Fruit fly (Drosophila melanogaster) Kc167 (cell line): Measurements from ENCODE around the gene CG7381.

Source experiments
- Myc ChIP-seq: fragments of >200 bp; optimal IDR thresholded peaks from 2 replicates; lab custom pipeline; 2017; ENCODE audit warnings: missing external identifiers
- Sin3A ChIP-seq: fragments of >200 bp; optimal IDR thresholded peaks from 2 replicates; lab custom pipeline; 2018; ENCODE audit warnings: missing external identifiers
- h ChIP-seq: fragments of >200 bp; optimal IDR thresholded peaks from 3 replicates; lab custom pipeline; 2018; ENCODE audit warnings: missing external identifiers
- insv ChIP-seq: fragments of >200 bp; optimal IDR thresholded peaks from 3 replicates; lab custom pipeline; 2018; ENCODE audit warnings: missing external identifiers
- psq ChIP-seq: fragments of >200 bp; optimal IDR thresholded peaks from 2 replicates; lab custom pipeline; 2017; ENCODE audit warnings: missing external identifiers
- ttk ChIP-seq: sonication (Bioruptor generic); optimal IDR thresholded peaks from 2 replicates; lab custom pipeline; 2017; ENCODE audit warnings: missing external identifiers

Gene CG7381

dm6 chr3R:12981334-12982166 is 4.3 kb upstream of the CG7381 start:
- TF ChIP-seq ttk (lab: Kevin White, UChicago) (no peak), psq (no peak), Myc (lab: Kevin White, UChicago) (no peak), Sin3A (lab: Kevin White, UChicago) (no peak), insv (lab: Kevin White, UChicago) (no peak), h (lab: Kevin White, UChicago) (no peak)

- TF ChIP-seq psq (no peak), Myc (lab: Kevin White, UChicago) (no peak), h (lab: Kevin White, UChicago) (no peak), Sin3A (lab: Kevin White, UChicago) (no peak), ttk (lab: Kevin White, UChicago) (no peak), insv (lab: Kevin White, UChicago) (no peak)
These were observed 3.5 kb upstream of the CG7381 start, which contains the start of gene Paip2 for dm6 chr3R:12980628-12981219. TSS of gene Paip2 (plus strand) at chr3R:12980792.

- TF ChIP-seq Sin3A (lab: Kevin White, UChicago) (no peak), insv (lab: Kevin White, UChicago) (no peak)
These were observed 2.0 kb downstream of the CG7381 start for dm6 chr3R:12975223-12975622.

- no peak for TF ChIP-seq psq
- no peak for TF ChIP-seq h (lab: Kevin White, UChicago)
- no peak for TF ChIP-seq insv (lab: Kevin White, UChicago)
- no peak for TF ChIP-seq ttk (lab: Kevin White, UChicago)
- TF ChIP-seq Myc (lab: Kevin White, UChicago) = no peak
- no peak for TF ChIP-seq Sin3A (lab: Kevin White, UChicago)
These were observed 2.8 kb downstream of the CG7381 start for dm6 chr3R:12974447-12974846.

- TF ChIP-seq Myc (lab: Kevin White, UChicago) (no peak), h (lab: Kevin White, UChicago) (no peak), ttk (lab: Kevin White, UChicago) (no peak), Sin3A (lab: Kevin White, UChicago) (no peak), psq (no peak), insv (lab: Kevin White, UChicago) (no peak)
These were observed 5.2 kb downstream of the CG7381 start for dm6 chr3R:12972106-12972505.

- TF ChIP-seq insv (lab: Kevin White, UChicago) (no peak), ttk (lab: Kevin White, UChicago) (no peak), psq (no peak), Myc (lab: Kevin White, UChicago) (no peak), Sin3A (lab: Kevin White, UChicago) (no peak), h (lab: Kevin White, UChicago) (no peak)
These were observed 9.7 kb downstream of the CG7381 start, which contains the start of the genes CG14384 and grsm for dm6 chr3R:12967612-12968011. TSS of gene CG14384 (minus strand) at chr3R:12967712. TSS of gene grsm (minus strand) at chr3R:12967712.

- TF ChIP-seq h (lab: Kevin White, UChicago) (no peak), Sin3A (lab: Kevin White, UChicago) (no peak), psq (no peak), Myc (lab: Kevin White, UChicago) (no peak), ttk (lab: Kevin White, UChicago) (no peak), insv (lab: Kevin White, UChicago) (no peak)
These were observed 13.2 kb downstream of the CG7381 start for dm6 chr3R:12964043-12964442.

- TF ChIP-seq insv (lab: Kevin White, UChicago) (no peak), Myc (lab: Kevin White, UChicago) (no peak), psq (no peak), ttk (lab: Kevin White, UChicago) (no peak), h (lab: Kevin White, UChicago) (no peak), Sin3A (lab: Kevin White, UChicago) (no peak)
These were observed 13.8 kb downstream of the CG7381 start, which contains the start of gene Cyp304a1 for dm6 chr3R:12963491-12963890. TSS of gene Cyp304a1 (plus strand) at chr3R:12963791.

- TF ChIP-seq Myc (lab: Kevin White, UChicago) (no peak), insv (lab: Kevin White, UChicago) (no peak), Sin3A (lab: Kevin White, UChicago) (no peak), psq (no peak), ttk (lab: Kevin White, UChicago) (no peak), h (lab: Kevin White, UChicago) (no peak)
These were observed 14.7 kb downstream of the CG7381 start for dm6 chr3R:12962612-12963011.

dm6 chr3R:12960929-12961855 is 16.1 kb downstream of the CG7381 start, which contains the start of gene Spc25:
TSS of gene Spc25 (plus strand) at chr3R:12961745.
- TF ChIP-seq ttk (lab: Kevin White, UChicago) (no peak), psq (no peak), Myc (lab: Kevin White, UChicago) (no peak), Sin3A (lab: Kevin White, UChicago) (no peak), h (lab: Kevin White, UChicago) (no peak), insv (lab: Kevin White, UChicago) (no peak)

- no peak for TF ChIP-seq h (lab: Kevin White, UChicago)
- no peak for TF ChIP-seq insv (lab: Kevin White, UChicago)
- TF ChIP-seq Sin3A (lab: Kevin White, UChicago) = no peak
- no peak for TF ChIP-seq psq
- TF ChIP-seq Myc (lab: Kevin White, UChicago) = no peak
- no peak for TF ChIP-seq ttk (lab: Kevin White, UChicago)
These were observed 17.0 kb downstream of the CG7381 start for dm6 chr3R:12960227-12960626.
